Worm (Caenorhabditis elegans): ENCODE data around the gene tyr-6.

Gene tyr-6

DNA sequence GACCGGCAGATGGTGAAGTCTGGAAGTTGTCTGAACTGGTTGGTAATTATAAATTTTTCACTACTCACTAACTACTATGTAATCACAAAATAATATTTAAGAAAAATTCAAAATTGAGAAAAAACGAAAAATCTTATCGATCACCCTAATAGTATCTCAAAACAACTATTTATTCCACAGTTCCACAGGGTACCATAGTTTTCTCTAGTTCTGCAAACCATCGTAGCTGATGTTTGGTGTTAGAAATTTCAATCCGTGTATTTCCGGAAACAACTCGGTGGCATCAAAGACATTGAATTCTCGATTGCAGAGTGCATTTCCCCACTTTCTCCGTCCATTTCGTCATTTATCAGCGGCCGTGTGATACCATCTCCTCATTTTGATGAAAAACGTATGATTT, 38.7 kb upstream of the tyr-6 start, which contains the start of gene Y73B6BL.31:
TSS of gene Y73B6BL.31 (plus strand) at position 301 of the 400 bp plus-strand sequence.
- no peak for TF ChIP-seq pax-1 (tag; optimal IDR thresholded peaks at IDR 0.05)
- TF ChIP-seq unc-86 (tag; optimal IDR thresholded peaks at IDR 0.05): no peak
- no peak for TF ChIP-seq zip-5 (tag; optimal IDR thresholded peaks at IDR 0.05)
- TF ChIP-seq unc-3 (GFP tag; conservative IDR thresholded peaks at IDR 0.05): no peak
- no peak for TF ChIP-seq unc-3 (tag; optimal IDR thresholded peaks at IDR 0.05)
- no peak for TF ChIP-seq ceh-31 (tag; optimal IDR thresholded peaks at IDR 0.05)
- TF ChIP-seq sdc-2 (tag; optimal IDR thresholded peaks at IDR 0.05): no peak
- TF ChIP-seq elt-4 (tag; optimal IDR thresholded peaks at IDR 0.05): no peak
- TF ChIP-seq dve-1 (tag; optimal IDR thresholded peaks at IDR 0.05): no peak
- no peak for TF ChIP-seq ceh-34 (tag; optimal IDR thresholded peaks at IDR 0.05)
- TF ChIP-seq ceh-48 (tag; optimal IDR thresholded peaks at IDR 0.05): no peak
- no peak for TF ChIP-seq ceh-24 (tag; optimal IDR thresholded peaks at IDR 0.05)
- no peak for TF ChIP-seq pat-9 (tag; optimal IDR thresholded peaks at IDR 0.05)
- TF ChIP-seq fax-1 (tag; optimal IDR thresholded peaks at IDR 0.05): no peak
- no peak for TF ChIP-seq ceh-2 (tag; optimal IDR thresholded peaks at IDR 0.05)
- TF ChIP-seq ceh-6 (GFP tag; optimal IDR thresholded peaks at IDR 0.05): no peak
- TF ChIP-seq unc-42 (tag; optimal IDR thresholded peaks at IDR 0.05): no peak

DNA sequence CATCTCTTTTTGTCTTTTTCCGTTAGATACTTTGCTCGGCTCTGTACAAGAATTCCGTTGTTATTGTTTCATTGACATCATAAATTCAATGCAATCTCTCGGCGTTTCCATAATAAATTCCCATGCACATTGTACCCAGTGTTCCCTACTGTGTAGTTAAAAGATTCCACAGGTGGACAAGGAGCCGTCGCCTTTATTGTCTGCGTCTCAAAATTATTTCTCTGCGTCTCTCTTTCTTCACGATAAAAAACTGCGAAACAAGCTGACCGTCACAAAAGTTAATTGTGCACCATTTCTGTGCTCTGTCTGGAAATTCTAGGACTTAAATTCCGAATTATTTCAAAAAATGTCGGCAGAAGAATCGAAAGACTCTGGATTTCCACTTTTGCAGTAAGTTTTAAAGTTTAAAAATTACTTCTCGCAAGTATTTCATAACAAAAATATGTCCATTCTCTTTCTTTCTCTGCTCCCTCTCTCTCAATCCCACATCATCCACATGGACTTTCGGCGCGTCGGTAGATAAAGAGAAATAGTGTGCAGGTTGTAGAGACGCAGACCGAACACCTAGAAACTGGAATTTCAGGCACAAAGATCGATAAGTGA, 38.2 kb upstream of the tyr-6 start:
- no peak for TF ChIP-seq fkh-6 (tag; optimal IDR thresholded peaks at IDR 0.05)
- no peak for TF ChIP-seq rnt-1 (tag; optimal IDR thresholded peaks at IDR 0.05)
- TF ChIP-seq sox-4 (tag; optimal IDR thresholded peaks at IDR 0.05): no peak
- no peak for TF ChIP-seq gmeb-2 (tag; optimal IDR thresholded peaks at IDR 0.05)
- TF ChIP-seq hlh-15 (tag; optimal IDR thresholded peaks at IDR 0.05): no peak

DNA sequence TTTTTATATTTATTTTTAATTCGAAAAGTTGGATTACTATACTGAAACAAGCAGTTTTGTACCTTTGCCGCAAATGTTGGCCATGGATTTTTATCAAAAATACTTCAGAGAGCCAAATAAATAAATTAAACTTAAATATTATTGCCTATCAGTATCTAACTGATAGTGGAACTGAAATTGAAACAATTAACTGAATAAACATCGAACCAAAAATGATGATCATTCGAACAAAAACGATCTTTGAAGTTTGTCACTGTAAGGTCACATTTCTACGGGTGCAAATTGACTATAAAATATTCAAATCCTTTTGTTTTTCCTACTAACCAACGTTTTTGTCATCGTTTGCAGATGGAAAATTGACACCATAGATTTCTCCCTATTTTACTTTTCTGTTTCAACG, 37.3 kb upstream of the tyr-6 start:
- TF ChIP-seq nfya-1 (tag; optimal IDR thresholded peaks at IDR 0.05) (no peak), K02D7.2 (tag; optimal IDR thresholded peaks at IDR 0.05) (no peak), ttx-3 (tag; optimal IDR thresholded peaks at IDR 0.05) (no peak), rnt-1 (tag; optimal IDR thresholded peaks at IDR 0.05) (no peak), nhr-11 (tag; optimal IDR thresholded peaks at IDR 0.05) (no peak), F13H6.1 (tag; optimal IDR thresholded peaks at IDR 0.05) (no peak), dmd-4 (tag; optimal IDR thresholded peaks at IDR 0.05; ENCODE audit: borderline replicate concordance) (no peak), C08G9.2 (tag; optimal IDR thresholded peaks at IDR 0.05) (no peak), gmeb-2 (tag; optimal IDR thresholded peaks at IDR 0.05) (no peak), ceh-30 (tag; optimal IDR thresholded peaks at IDR 0.05) (no peak), ceh-18 (tag; optimal IDR thresholded peaks at IDR 0.05) (no peak), fkh-6 (tag; optimal IDR thresholded peaks at IDR 0.05) (no peak), ets-4 (tag; optimal IDR thresholded peaks at IDR 0.05) (no peak), fax-1 (tag; optimal IDR thresholded peaks at IDR 0.05) (no peak), hlh-13 (GFP tag; optimal IDR thresholded peaks at IDR 0.05) (no peak), npax-4 (tag; optimal IDR thresholded peaks at IDR 0.05) (no peak)

- TF ChIP-seq C38D4.7 (GFP tag; optimal IDR thresholded peaks at IDR 0.05) (no peak), ceh-14 (tag; optimal IDR thresholded peaks at IDR 0.05) (no peak), unc-55 (GFP tag; optimal IDR thresholded peaks at IDR 0.05) (no peak), tbx-2 (tag; optimal IDR thresholded peaks at IDR 0.05) (no peak), pax-1 (tag; optimal IDR thresholded peaks at IDR 0.05) (no peak), sox-4 (tag; optimal IDR thresholded peaks at IDR 0.05) (no peak), pha-4 (tag; optimal IDR thresholded peaks at IDR 0.05) (no peak), pha-2 (tag; optimal IDR thresholded peaks at IDR 0.05) (no peak), ceh-31 (tag; optimal IDR thresholded peaks at IDR 0.05) (no peak), K09A11.1 (tag; optimal IDR thresholded peaks at IDR 0.05; ENCODE audit: insufficient read depth) (no peak), syd-9 (tag; optimal IDR thresholded peaks at IDR 0.05) (no peak)
These were observed 22.8 kb upstream of the tyr-6 start, which contains the start of gene lgc-10 for ce11 chrIV:6457472-6457871. Gene lgc-10, minus strand, starts transcription at chrIV:6457572.
